Fruit fly (Drosophila melanogaster) whole organism, prepupa: Measurements from ENCODE around the gene CG32944.

ENCODE experiments used
- Blimp-1 ChIP-seq: fragments of 200-800 bp; sonication (Bioruptor generic); optimal IDR thresholded peaks from 3 replicates; lab custom pipeline; 2017; ENCODE audit warnings: missing biosample characterization, missing genetic modification characterization, mild to moderate bottlenecking, moderate library complexity, missing genetic modification reagents
- CG10631 ChIP-seq: fragments of 200-800 bp; sonication (Bioruptor generic); optimal IDR thresholded peaks from 2 replicates; lab custom pipeline; 2016; ENCODE audit warnings: missing biosample characterization, missing genetic modification characterization
- CG10669 ChIP-seq: fragments of 200-800 bp; sonication (Bioruptor generic); optimal IDR thresholded peaks from 3 replicates; lab custom pipeline; 2018; ENCODE audit warnings: missing biosample characterization, mild to moderate bottlenecking, missing genetic modification characterization, moderate library complexity
- CG11762 ChIP-seq: fragments of 200-800 bp; sonication (Bioruptor generic); optimal IDR thresholded peaks from 3 replicates; lab custom pipeline; 2016; ENCODE audit warnings: missing biosample characterization, missing genetic modification characterization; ENCODE audit not compliant: insufficient read depth
- CG11902 ChIP-seq: fragments of 200-800 bp; sonication (Bioruptor generic); optimal IDR thresholded peaks from 3 replicates; lab custom pipeline; 2016; ENCODE audit warnings: missing biosample characterization, missing genetic modification characterization
- CG15336 ChIP-seq: fragments of 200-800 bp; sonication (Bioruptor generic); IDR thresholded peaks from 2 replicates; pipeline ENCODE4 v1.3.6; 2022; ENCODE audit warnings: missing biosample characterization, missing genetic modification characterization
- CG3032 ChIP-seq: fragments of 200-800 bp; optimal IDR thresholded peaks from 2 replicates; lab custom pipeline; 2019; ENCODE audit warnings: missing biosample characterization, mild to moderate bottlenecking, missing genetic modification characterization, moderate library complexity
- CG31627 ChIP-seq: fragments of 200-800 bp; sonication (Bioruptor generic); optimal IDR thresholded peaks from 3 replicates; lab custom pipeline; 2016; ENCODE audit warnings: missing biosample characterization, missing genetic modification characterization
- CG32006 ChIP-seq: fragments of 200-800 bp; sonication (Bioruptor generic); optimal IDR thresholded peaks from 3 replicates; lab custom pipeline; 2017; ENCODE audit warnings: missing biosample characterization, mild to moderate bottlenecking, missing genetic modification characterization
- CG3919 ChIP-seq: fragments of 200-800 bp; sonication (Bioruptor generic); optimal IDR thresholded peaks from 3 replicates; lab custom pipeline; 2016; ENCODE audit warnings: missing biosample characterization, missing genetic modification characterization
- CG6163 ChIP-seq: fragments of 200-800 bp; sonication (Bioruptor generic); IDR thresholded peaks from 3 replicates; pipeline ENCODE4 v1.3.6; 2022; ENCODE audit warnings: missing biosample characterization, missing genetic modification characterization
- CG6808 ChIP-seq: fragments of 200-800 bp; sonication (Bioruptor generic); optimal IDR thresholded peaks from 3 replicates; lab custom pipeline; 2017; ENCODE audit warnings: missing biosample characterization, missing genetic modification characterization, mild to moderate bottlenecking, moderate library complexity, missing genetic modification reagents
- CG6854 ChIP-seq: fragments of 200-800 bp; sonication (Bioruptor generic); optimal IDR thresholded peaks from 2 replicates; lab custom pipeline; 2017; ENCODE audit warnings: missing biosample characterization, mild to moderate bottlenecking, missing genetic modification characterization
- CG7368 ChIP-seq: fragments of 200-800 bp; sonication (Bioruptor generic); optimal IDR thresholded peaks from 3 replicates; lab custom pipeline; 2016; ENCODE audit warnings: missing biosample characterization, missing genetic modification characterization
- CG8119 ChIP-seq: fragments of 200-800 bp; sonication (Bioruptor generic); IDR thresholded peaks from 3 replicates; pipeline ENCODE4 v1.3.6; 2022; ENCODE audit warnings: missing biosample characterization, missing genetic modification characterization
- CG9139 ChIP-seq: fragments of 200-800 bp; sonication (Bioruptor generic); optimal IDR thresholded peaks from 3 replicates; lab custom pipeline; 2017; ENCODE audit warnings: missing biosample characterization, mild to moderate bottlenecking, missing genetic modification characterization
- Eip75B ChIP-seq: fragments of 200-800 bp; sonication (Bioruptor generic); optimal IDR thresholded peaks from 3 replicates; lab custom pipeline; 2016; ENCODE audit warnings: missing biosample characterization, missing genetic modification characterization
- Eip78C ChIP-seq: fragments of 200-800 bp; sonication (Bioruptor generic); peaks from one replicate; lab custom pipeline; 2016; ENCODE audit warnings: missing biosample characterization, missing genetic modification characterization
- Eip93F ChIP-seq: fragments of 200-800 bp; sonication (Bioruptor generic); optimal IDR thresholded peaks from 2 replicates; lab custom pipeline; 2016; ENCODE audit warnings: missing biosample characterization, mild to moderate bottlenecking, missing genetic modification characterization
- Ets96B ChIP-seq: fragments of 200-800 bp; optimal IDR thresholded peaks from 2 replicates; lab custom pipeline; 2019; ENCODE audit warnings: missing biosample characterization, mild to moderate bottlenecking, missing genetic modification characterization, moderate library complexity
- Gug ChIP-seq: fragments of 200-800 bp; sonication (Bioruptor generic); IDR thresholded peaks from 2 replicates; pipeline ENCODE4 v1.3.6; 2022; ENCODE audit warnings: missing biosample characterization, missing genetic modification characterization
- Hr38 ChIP-seq: sonication (Bioruptor generic); optimal IDR thresholded peaks from 2 replicates; lab custom pipeline; 2016; ENCODE audit warnings: missing biosample characterization, missing genetic modification characterization
- Hr39 ChIP-seq: fragments of 200-800 bp; sonication (Bioruptor generic); optimal IDR thresholded peaks from 2 replicates; lab custom pipeline; 2016; ENCODE audit warnings: missing biosample characterization, missing genetic modification characterization
- Hr4 ChIP-seq: fragments of 200-800 bp; sonication (Bioruptor generic); optimal IDR thresholded peaks from 3 replicates; lab custom pipeline; 2016; ENCODE audit warnings: missing biosample characterization, missing genetic modification characterization
- Met ChIP-seq: fragments of 200-800 bp; sonication (Bioruptor generic); optimal IDR thresholded peaks from 3 replicates; lab custom pipeline; 2016; ENCODE audit warnings: missing biosample characterization, missing genetic modification characterization
- OdsH ChIP-seq: fragments of 200-800 bp; sonication (Bioruptor generic); optimal IDR thresholded peaks from 3 replicates; lab custom pipeline; 2016; ENCODE audit warnings: missing biosample characterization, missing genetic modification characterization
- Smox ChIP-seq: fragments of 200-800 bp; sonication (Bioruptor generic); optimal IDR thresholded peaks from 3 replicates; lab custom pipeline; 2016; ENCODE audit warnings: missing biosample characterization, missing genetic modification characterization
- Sox102F ChIP-seq: fragments of 200-800 bp; sonication (Bioruptor generic); optimal IDR thresholded peaks from 2 replicates; lab custom pipeline; 2016; ENCODE audit warnings: missing biosample characterization, mild to moderate bottlenecking, missing genetic modification characterization
- Sox14 ChIP-seq: fragments of 200-800 bp; sonication (Bioruptor generic); optimal IDR thresholded peaks from 3 replicates; lab custom pipeline; 2016; ENCODE audit warnings: missing biosample characterization, missing genetic modification characterization
- Sox15 ChIP-seq: fragments of 200-800 bp; sonication (Bioruptor generic); optimal IDR thresholded peaks from 3 replicates; lab custom pipeline; 2016; ENCODE audit warnings: missing biosample characterization, missing genetic modification characterization
- achi ChIP-seq: fragments of 200-800 bp; sonication (Bioruptor generic); optimal IDR thresholded peaks from 3 replicates; lab custom pipeline; 2016; ENCODE audit warnings: missing biosample characterization, missing genetic modification characterization
- acj6 ChIP-seq: fragments of 200-800 bp; sonication (Bioruptor generic); optimal IDR thresholded peaks from 3 replicates; lab custom pipeline; 2016; ENCODE audit warnings: missing biosample characterization, missing genetic modification characterization
- cyc ChIP-seq: fragments of 200-800 bp; sonication (Bioruptor generic); optimal IDR thresholded peaks from 3 replicates; lab custom pipeline; 2016; ENCODE audit warnings: missing biosample characterization, missing genetic modification characterization
- dac ChIP-seq: fragments of 200-800 bp; sonication (Bioruptor generic); optimal IDR thresholded peaks from 2 replicates; lab custom pipeline; 2017; ENCODE audit warnings: missing biosample characterization, mild to moderate bottlenecking, missing genetic modification characterization
- eg ChIP-seq: fragments of 200-800 bp; sonication (Bioruptor generic); IDR thresholded peaks from 3 replicates; pipeline ENCODE4 v1.3.6; 2022; ENCODE audit warnings: missing biosample characterization, missing genetic modification characterization
- esn ChIP-seq: fragments of 200-800 bp; sonication (Bioruptor generic); optimal IDR thresholded peaks from 2 replicates; lab custom pipeline; 2016; ENCODE audit warnings: missing biosample characterization, mild to moderate bottlenecking, missing genetic modification characterization, moderate library complexity
- fd85E ChIP-seq: fragments of 200-800 bp; sonication (Bioruptor generic); optimal IDR thresholded peaks from 3 replicates; lab custom pipeline; 2016; ENCODE audit warnings: missing biosample characterization, missing genetic modification characterization
- fkh ChIP-seq: fragments of 200-800 bp; sonication (Bioruptor generic); optimal IDR thresholded peaks from 3 replicates; lab custom pipeline; 2017; ENCODE audit warnings: missing biosample characterization, mild to moderate bottlenecking, missing genetic modification characterization, moderate library complexity
- lz ChIP-seq: fragments of 200-800 bp; sonication (Bioruptor generic); optimal IDR thresholded peaks from 3 replicates; lab custom pipeline; 2016; ENCODE audit warnings: missing biosample characterization, missing genetic modification characterization
- net ChIP-seq: fragments of 200-800 bp; sonication (Bioruptor generic); optimal IDR thresholded peaks from 3 replicates; lab custom pipeline; 2016; ENCODE audit warnings: missing biosample characterization, missing genetic modification characterization
- pdm3 ChIP-seq: fragments of 200-800 bp; sonication (Bioruptor generic); optimal IDR thresholded peaks from 3 replicates; lab custom pipeline; 2016; ENCODE audit warnings: missing biosample characterization, missing genetic modification characterization
- salr ChIP-seq, 2 experiments: fragments of 200-800 bp; sonication (Bioruptor generic); optimal IDR thresholded peaks; 3 replicates each; lab custom pipeline; 2016 to 2018; ENCODE audit warnings: missing biosample characterization in 2 of 2, missing genetic modification characterization in 2 of 2, mild to moderate bottlenecking in 1 of 2
- spab ChIP-seq: fragments of 200-800 bp; sonication (Bioruptor generic); optimal IDR thresholded peaks from 2 replicates; lab custom pipeline; 2017; ENCODE audit warnings: missing biosample characterization, mild to moderate bottlenecking, missing genetic modification characterization, missing genetic modification reagents
- svp ChIP-seq: fragments of 200-800 bp; sonication (Bioruptor generic); peaks from one replicate; lab custom pipeline; 2016; ENCODE audit warnings: missing biosample characterization, missing genetic modification characterization
- topi ChIP-seq: fragments of 200-800 bp; sonication (Bioruptor generic); optimal IDR thresholded peaks from 3 replicates; lab custom pipeline; 2016; ENCODE audit warnings: missing biosample characterization, missing genetic modification characterization
- vri ChIP-seq: fragments of 200-800 bp; sonication (Bioruptor generic); optimal IDR thresholded peaks from 3 replicates; lab custom pipeline; 2016; ENCODE audit warnings: missing biosample characterization, mild to moderate bottlenecking, missing genetic modification characterization

The CG32944 gene

dm6 chr3R:4416138-4416537 lies 3.2 kb downstream of the CG32944 start, which contains the start of gene CG31528:
TSS of gene CG31528 (plus strand) at chr3R:4416438.
- TF ChIP-seq cyc (GFP tag; lab: Kevin White, UChicago), result no peak
- TF ChIP-seq spab (GFP tag; lab: Kevin White, UChicago), result no peak
- no peak for TF ChIP-seq Hr4 (GFP tag; lab: Kevin White, UChicago)
- no peak for TF ChIP-seq topi (GFP tag; lab: Kevin White, UChicago)
- no peak for TF ChIP-seq lz
- TF ChIP-seq net (GFP tag; lab: Kevin White, UChicago), result no peak
- no peak for TF ChIP-seq CG6854 (GFP tag; lab: Kevin White, UChicago)
- no peak for TF ChIP-seq CG32006 (GFP tag; lab: Kevin White, UChicago)

- TF ChIP-seq fd85E (no peak), Smox (GFP tag; lab: Kevin White, UChicago) (no peak), svp (peak; percentile 60), achi (GFP tag; lab: Kevin White, UChicago) (no peak), CG10669 (no peak)
- TF ChIP-seq, all 60 proteins: peak for 1
Observed at dm6 chr3R:4407325-4407724, 12.1 kb downstream of the CG32944 start.

dm6 chr3R:4403706-4404392 lies 15.5 kb downstream of the CG32944 start:
- no peak for TF ChIP-seq CG10669
- TF ChIP-seq Hr4 (GFP tag; lab: Kevin White, UChicago), result peak; percentile 45
- peak; percentile 49 for TF ChIP-seq topi (GFP tag; lab: Kevin White, UChicago)
- no peak for TF ChIP-seq fkh
- no peak for TF ChIP-seq Sox15 (GFP tag; lab: Kevin White, UChicago)
- peak; percentile 2 for TF ChIP-seq CG6854 (GFP tag; lab: Kevin White, UChicago)
- no peak for TF ChIP-seq Hr38 (GFP tag; lab: Kevin White, UChicago)
- no peak for TF ChIP-seq CG9139
- peak; percentile 66 for TF ChIP-seq esn (GFP tag; lab: Kevin White, UChicago)
- peak; percentile 49 for TF ChIP-seq net (GFP tag; lab: Kevin White, UChicago)
- peak; percentile 95 for TF ChIP-seq vri (GFP tag; lab: Kevin White, UChicago)
- TF ChIP-seq Gug (GFP tag; lab: Robert Waterston, UW), result no peak
- TF ChIP-seq fd85E, result no peak
- no peak for TF ChIP-seq Hr39
- peak; percentile 40 for TF ChIP-seq acj6 (GFP tag; lab: Kevin White, UChicago)
- peak; percentile 65 for TF ChIP-seq CG6163
- peak; percentile 94 for TF ChIP-seq Blimp-1 (GFP tag; lab: Kevin White, UChicago)
- TF ChIP-seq spab (GFP tag; lab: Kevin White, UChicago), result no peak
- peak; percentile 0 for TF ChIP-seq Ets96B
- no peak for TF ChIP-seq dac (GFP tag; lab: Kevin White, UChicago)
- no peak for TF ChIP-seq Met (GFP tag; lab: Kevin White, UChicago)
- peak; percentile 50 for TF ChIP-seq CG32006 (GFP tag; lab: Kevin White, UChicago)
- peak; percentile 37 for TF ChIP-seq CG10631
- peak; percentile 57 for TF ChIP-seq Eip75B (GFP tag; lab: Kevin White, UChicago)
- TF ChIP-seq CG11762 (GFP tag; lab: Kevin White, UChicago), result peak; percentile 25
- peak; percentile 9 for TF ChIP-seq CG11902 (GFP tag; lab: Kevin White, UChicago)
- TF ChIP-seq OdsH (GFP tag; lab: Kevin White, UChicago), result peak; percentile 41
- peak; percentile 45 for TF ChIP-seq CG15336 (GFP tag; lab: Robert Waterston, UW)
- peak; percentile 59 for TF ChIP-seq pdm3 (GFP tag; lab: Kevin White, UChicago)
- peak; percentile 29 for TF ChIP-seq Sox14
- peak; percentile 47 for TF ChIP-seq CG31627 (GFP tag; lab: Kevin White, UChicago)
- TF ChIP-seq CG3919, result peak; percentile 51
- peak; percentile 92 for TF ChIP-seq svp
- TF ChIP-seq CG3032, result peak; percentile 3
- TF ChIP-seq eg, result peak; percentile 35
- peak; percentile 1 to 43 for TF ChIP-seq salr (GFP tag; optimal IDR thresholded peaks at IDR 0.05; lab: Kevin White, UChicago)
- TF ChIP-seq CG7368 (GFP tag; lab: Kevin White, UChicago), result peak; percentile 55
- peak; percentile 19 for TF ChIP-seq Eip93F (GFP tag; lab: Kevin White, UChicago)
- TF ChIP-seq Sox102F (GFP tag; lab: Kevin White, UChicago), result no peak
- TF ChIP-seq Eip78C, result peak; percentile 86
- no peak for TF ChIP-seq CG8119
- peak; percentile 38 for TF ChIP-seq achi (GFP tag; lab: Kevin White, UChicago)
- no peak for TF ChIP-seq CG6808 (GFP tag; lab: Kevin White, UChicago)
